Worm (Caenorhabditis elegans) whole organism, mixed stage, embryonic: ENCODE data around the gene srlf-30.

ENCODE experiments used
- M03D4.4 ChIP-seq: sonication (generic microtip); optimal IDR thresholded peaks from 2 replicates; lab custom pipeline; 2017; ENCODE audit warnings: mild to moderate bottlenecking, missing genetic modification characterization, missing compliant biosample characterization
- ceh-39 ChIP-seq: fragments of 150-350 bp; optimal IDR thresholded peaks from 2 replicates; lab custom pipeline; 2014; ENCODE audit warnings: missing biosample characterization, missing genetic modification characterization
- ceh-43 ChIP-seq: fragments of 200-800 bp; sonication (Bioruptor generic); optimal IDR thresholded peaks from 2 replicates; lab custom pipeline; 2018; ENCODE audit warnings: mild to moderate bottlenecking, missing genetic modification characterization, moderate library complexity, missing compliant biosample characterization
- lin-32 ChIP-seq: fragments of 200-800 bp; sonication (Bioruptor generic); optimal IDR thresholded peaks from 2 replicates; lab custom pipeline; 2018; ENCODE audit warnings: mild to moderate bottlenecking, missing genetic modification characterization, missing compliant biosample characterization
- lsy-2 ChIP-seq: fragments of 150-350 bp; optimal IDR thresholded peaks from 2 replicates; lab custom pipeline; 2014; ENCODE audit warnings: missing biosample characterization, missing genetic modification characterization
- nhr-237 ChIP-seq: fragments of 150-350 bp; optimal IDR thresholded peaks from 2 replicates; lab custom pipeline; 2014; ENCODE audit warnings: missing biosample characterization, missing genetic modification characterization
- nhr-28 ChIP-seq: fragments of 150-350 bp; optimal IDR thresholded peaks from 2 replicates; lab custom pipeline; 2014; ENCODE audit warnings: missing biosample characterization, missing genetic modification characterization
- nhr-76 ChIP-seq: sonication (generic microtip); optimal IDR thresholded peaks from 2 replicates; lab custom pipeline; 2017; ENCODE audit warnings: missing biosample characterization, missing genetic modification characterization
- sem-2 ChIP-seq: fragments of 200-800 bp; sonication (Bioruptor generic); optimal IDR thresholded peaks from 2 replicates; lab custom pipeline; 2018; ENCODE audit warnings: mild to moderate bottlenecking, missing genetic modification characterization, missing compliant biosample characterization
- tbx-8 ChIP-seq: fragments of 200-800 bp; sonication (Bioruptor generic); optimal IDR thresholded peaks from 2 replicates; lab custom pipeline; 2018; ENCODE audit warnings: mild to moderate bottlenecking, missing genetic modification characterization, moderate library complexity, missing compliant biosample characterization
- unc-120 ChIP-seq: sonication (generic microtip); optimal IDR thresholded peaks from 2 replicates; lab custom pipeline; 2017; ENCODE audit warnings: missing genetic modification characterization, missing compliant biosample characterization; ENCODE audit not compliant: poor library complexity, severe bottlenecking
- ztf-11 ChIP-seq: fragments of 150-350 bp; optimal IDR thresholded peaks from 2 replicates; lab custom pipeline; 2014; ENCODE audit warnings: missing biosample characterization, missing genetic modification characterization

srlf-30 gene

DNA sequence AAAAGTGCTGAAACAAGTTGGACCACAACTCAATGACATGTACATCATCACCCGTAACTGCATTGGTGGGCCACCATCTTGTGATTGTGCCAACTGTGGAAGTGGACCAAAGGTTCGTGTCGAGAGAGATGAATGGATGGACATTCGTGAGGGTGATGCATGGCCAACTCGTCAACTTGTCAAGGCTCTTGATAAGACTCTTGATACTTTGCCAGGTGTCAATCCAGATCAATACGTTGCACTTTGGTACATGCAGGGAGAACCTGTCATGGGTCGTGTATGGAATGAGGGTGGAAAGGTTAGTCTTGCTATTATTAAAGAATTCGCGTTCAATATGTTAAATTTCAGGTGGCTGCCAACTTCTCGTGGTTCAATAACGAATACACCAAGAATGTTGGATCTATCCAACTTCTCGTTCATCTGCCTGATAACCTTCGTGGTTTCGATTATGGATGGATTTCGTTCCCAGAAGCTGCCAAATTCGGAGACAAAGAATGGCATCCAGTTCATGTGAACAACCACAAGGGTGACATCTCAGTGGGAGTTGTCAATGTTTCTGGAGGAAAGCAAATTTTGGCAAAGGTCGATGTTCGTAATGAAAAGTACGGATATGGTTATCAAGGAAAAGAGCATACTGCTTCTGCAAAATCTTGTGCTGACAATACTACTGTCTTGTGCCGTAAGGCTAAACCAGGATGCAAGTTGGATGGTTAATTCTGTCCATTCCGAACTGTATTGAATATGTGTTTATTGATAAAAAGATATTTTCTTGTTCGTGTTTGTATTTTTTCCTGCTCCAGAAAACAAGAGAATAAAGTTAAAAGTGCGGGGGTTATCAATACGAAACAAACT, 50.4 kb downstream of the srlf-30 start:
- TF ChIP-seq tbx-8 (GFP tag; lab: Kevin White, UChicago) (no peak), nhr-76 (tag; lab: Kevin White, UChicago) (no peak), sem-2 (GFP tag; lab: Kevin White, UChicago) (no peak), lsy-2 (tag; lab: Kevin White, UChicago) (no peak), ceh-43 (GFP tag; lab: Kevin White, UChicago) (no peak), nhr-237 (no peak), lin-32 (no peak), nhr-28 (no peak), ztf-11 (tag; lab: Kevin White, UChicago) (no peak), M03D4.4 (tag; lab: Kevin White, UChicago) (no peak), unc-120 (tag; lab: Kevin White, UChicago) (no peak), ceh-39 (tag; lab: Kevin White, UChicago) (no peak)
